Worm (Caenorhabditis elegans) whole organism, late embryonic: ENCODE data around the gene cpg-8.

ENCODE experiments used
- K02D7.2 ChIP-seq: sonication (generic microtip); optimal IDR thresholded peaks from 2 replicates; lab custom pipeline; 2017; ENCODE audit warnings: mild to moderate bottlenecking, missing genetic modification characterization, missing compliant biosample characterization
- K09A11.1 ChIP-seq: sonication (generic microtip); optimal IDR thresholded peaks from 2 replicates; lab custom pipeline; 2017; ENCODE audit warnings: antibody characterized with exemption, mild to moderate bottlenecking, missing genetic modification characterization, missing compliant biosample characterization; ENCODE audit not compliant: insufficient read depth
- T23F11.4 ChIP-seq: fragments of 200-800 bp; sonication (Bioruptor generic); optimal IDR thresholded peaks from 2 replicates; lab custom pipeline; 2018; ENCODE audit warnings: mild to moderate bottlenecking, missing genetic modification characterization, missing compliant biosample characterization
- Y22D7AL.16 ChIP-seq: sonication (generic microtip); optimal IDR thresholded peaks from 2 replicates; lab custom pipeline; 2016; ENCODE audit warnings: missing genetic modification characterization, missing compliant biosample characterization
- ahr-1 ChIP-seq: sonication (generic microtip); optimal IDR thresholded peaks from 2 replicates; lab custom pipeline; 2016; ENCODE audit warnings: missing genetic modification characterization, missing compliant biosample characterization
- ama-1 ChIP-seq: fragments of 150-350 bp; optimal IDR thresholded peaks from 2 replicates; lab custom pipeline; 2014
- ceh-14 ChIP-seq: sonication (generic microtip); optimal IDR thresholded peaks from 2 replicates; lab custom pipeline; 2016; ENCODE audit warnings: missing genotype, missing genetic modification characterization, missing compliant biosample characterization
- ceh-18 ChIP-seq: sonication (generic microtip); optimal IDR thresholded peaks from 2 replicates; lab custom pipeline; 2016; ENCODE audit warnings: missing genetic modification characterization, missing compliant biosample characterization
- ceh-22 ChIP-seq: sonication (generic microtip); optimal IDR thresholded peaks from 2 replicates; lab custom pipeline; 2017; ENCODE audit warnings: missing biosample characterization, missing genetic modification characterization
- ceh-48 ChIP-seq: sonication (generic microtip); optimal IDR thresholded peaks from 2 replicates; lab custom pipeline; 2016; ENCODE audit warnings: missing genetic modification characterization, inconsistent platforms, missing compliant biosample characterization
- che-1 ChIP-seq: sonication (generic microtip); optimal IDR thresholded peaks from 2 replicates; lab custom pipeline; 2016; ENCODE audit warnings: mild to moderate bottlenecking, missing genetic modification characterization, missing compliant biosample characterization
- dmd-4 ChIP-seq: sonication (generic microtip); optimal IDR thresholded peaks from 2 replicates; lab custom pipeline; 2016; ENCODE audit warnings: borderline replicate concordance, missing genetic modification characterization, missing compliant biosample characterization
- elt-4 ChIP-seq: sonication (generic microtip); optimal IDR thresholded peaks from 2 replicates; lab custom pipeline; 2016; ENCODE audit warnings: missing genetic modification characterization, missing compliant biosample characterization
- fax-1 ChIP-seq: sonication (generic microtip); optimal IDR thresholded peaks from 2 replicates; lab custom pipeline; 2016; ENCODE audit warnings: missing genotype, missing genetic modification characterization, missing compliant biosample characterization
- fkh-10 ChIP-seq: fragments of 150-350 bp; optimal IDR thresholded peaks from 2 replicates; lab custom pipeline; 2014; ENCODE audit warnings: missing biosample characterization, missing genetic modification reagents, missing genetic modification characterization
- hlh-15 ChIP-seq: sonication (generic microtip); optimal IDR thresholded peaks from 2 replicates; lab custom pipeline; 2016; ENCODE audit warnings: missing genetic modification characterization, missing compliant biosample characterization
- hlh-6 ChIP-seq: sonication (generic microtip); optimal IDR thresholded peaks from 2 replicates; lab custom pipeline; 2016; ENCODE audit warnings: missing genotype, missing genetic modification characterization, missing compliant biosample characterization
- lin-11 ChIP-seq: fragments of 200-800 bp; sonication (Bioruptor generic); optimal IDR thresholded peaks from 2 replicates; lab custom pipeline; 2018; ENCODE audit warnings: mild to moderate bottlenecking, missing genetic modification characterization, missing compliant biosample characterization
- mec-3 ChIP-seq: sonication (generic microtip); optimal IDR thresholded peaks from 2 replicates; lab custom pipeline; 2016; ENCODE audit warnings: borderline replicate concordance, missing genetic modification characterization, missing compliant biosample characterization
- nfya-1 ChIP-seq: sonication (generic microtip); optimal IDR thresholded peaks from 2 replicates; lab custom pipeline; 2017; ENCODE audit warnings: missing genetic modification characterization, mild to moderate bottlenecking, missing compliant biosample characterization, antibody characterized with exemption, moderate library complexity
- pag-3 ChIP-seq: sonication (generic microtip); optimal IDR thresholded peaks from 2 replicates; lab custom pipeline; 2016; ENCODE audit warnings: missing compliant biosample characterization, missing genetic modification characterization, borderline replicate concordance
- pax-1 ChIP-seq: fragments of 150-350 bp; optimal IDR thresholded peaks from 2 replicates; lab custom pipeline; 2014; ENCODE audit warnings: missing biosample characterization, missing genetic modification characterization
- pha-2 ChIP-seq: sonication (generic microtip); optimal IDR thresholded peaks from 2 replicates; lab custom pipeline; 2017; ENCODE audit warnings: mild to moderate bottlenecking, missing genetic modification characterization, missing compliant biosample characterization
- pha-4 ChIP-seq: fragments of 150-350 bp; optimal IDR thresholded peaks from 2 replicates; lab custom pipeline; 2018; ENCODE audit warnings: missing biosample characterization, missing genetic modification reagents, missing genetic modification characterization
- ref-2 ChIP-seq: sonication (generic microtip); optimal IDR thresholded peaks from 2 replicates; lab custom pipeline; 2016; ENCODE audit warnings: missing genetic modification characterization, missing compliant biosample characterization
- sdc-2 ChIP-seq: sonication (generic microtip); optimal IDR thresholded peaks from 2 replicates; lab custom pipeline; 2016; ENCODE audit warnings: missing genotype, missing genetic modification characterization, missing compliant biosample characterization
- sox-4 ChIP-seq: sonication (generic microtip); optimal IDR thresholded peaks from 2 replicates; lab custom pipeline; 2017; ENCODE audit warnings: mild to moderate bottlenecking, missing genetic modification characterization, inconsistent platforms, missing compliant biosample characterization
- tbx-7 ChIP-seq: sonication (generic microtip); optimal IDR thresholded peaks from 2 replicates; lab custom pipeline; 2016; ENCODE audit warnings: missing genotype, missing genetic modification characterization, missing compliant biosample characterization
- unc-3 ChIP-seq, 2 experiments: fragments of 200-800 bp in 1 of 2; sonication (Bioruptor generic) in 1 of 2; sonication (generic microtip) in 1 of 2; conservative IDR thresholded peaks in 1 of 2; optimal IDR thresholded peaks in 1 of 2; 2 replicates each; pipeline versions ENCODE4 v1.3.6 to Lab custom; 2016 to 2022; ENCODE audit warnings: missing compliant biosample characterization in 2 of 2, missing genetic modification characterization in 2 of 2, missing genetic modification reagents in 1 of 2
- unc-42 ChIP-seq: sonication (generic microtip); optimal IDR thresholded peaks from 2 replicates; lab custom pipeline; 2016; ENCODE audit warnings: missing genotype, missing genetic modification characterization, missing compliant biosample characterization
- unc-55 ChIP-seq: sonication (generic microtip); optimal IDR thresholded peaks from 2 replicates; lab custom pipeline; 2017; ENCODE audit warnings: missing biosample characterization, missing genetic modification reagents, missing genetic modification characterization
- unc-86 ChIP-seq: sonication (generic microtip); optimal IDR thresholded peaks from 2 replicates; lab custom pipeline; 2016; ENCODE audit warnings: missing genetic modification characterization, missing compliant biosample characterization
- zip-5 ChIP-seq: sonication (generic microtip); optimal IDR thresholded peaks from 2 replicates; lab custom pipeline; 2016; ENCODE audit warnings: missing genetic modification characterization, missing compliant biosample characterization
- ztf-16 ChIP-seq: sonication (generic microtip); optimal IDR thresholded peaks from 2 replicates; lab custom pipeline; 2017; ENCODE audit warnings: missing genetic modification characterization, missing compliant biosample characterization

cpg-8 gene

DNA sequence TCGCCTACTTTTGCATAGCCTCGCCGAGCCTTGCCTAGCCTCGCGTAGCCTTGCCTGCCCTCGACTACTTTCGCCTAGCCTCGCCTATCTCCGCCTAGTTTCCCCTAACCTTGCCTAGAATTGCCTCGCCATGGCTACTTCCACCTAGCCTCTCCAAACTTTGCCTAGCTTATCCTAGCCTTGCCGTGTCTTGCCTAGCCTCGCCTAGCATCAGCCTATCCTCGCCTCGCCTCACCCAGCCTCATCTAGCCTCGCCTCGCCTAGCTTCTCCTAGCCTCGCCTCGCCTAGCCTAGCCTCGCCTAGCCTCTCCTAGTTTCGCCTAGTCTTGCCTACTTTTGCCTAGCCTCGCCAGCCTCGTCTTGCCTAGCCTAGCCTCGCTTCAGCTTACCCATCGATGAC lies 25.2 kb downstream of the cpg-8 start:
- no peak for TF ChIP-seq zip-5 (tag; lab: Kevin White, UChicago)
- TF ChIP-seq pha-2 (tag; lab: Kevin White, UChicago), result no peak
- peak; percentile 43 for TF ChIP-seq hlh-6 (tag; lab: Kevin White, UChicago)
- no peak for TF ChIP-seq unc-3 (GFP tag; conservative IDR thresholded peaks at IDR 0.05; lab: Robert Waterston, UW)
- TF ChIP-seq unc-3 (tag; optimal IDR thresholded peaks at IDR 0.05; lab: Kevin White, UChicago), result no peak
- no peak for TF ChIP-seq Y22D7AL.16 (tag; lab: Kevin White, UChicago)
- no peak for TF ChIP-seq tbx-7
- TF ChIP-seq nfya-1 (tag; lab: Kevin White, UChicago), result no peak
- TF ChIP-seq hlh-15, result no peak
- peak; percentile 42 for TF ChIP-seq mec-3
- TF ChIP-seq unc-86 (tag; lab: Kevin White, UChicago), result no peak
- no peak for TF ChIP-seq ceh-22 (tag; lab: Kevin White, UChicago)
- TF ChIP-seq ceh-18, result no peak
- TF ChIP-seq ztf-16 (tag; lab: Kevin White, UChicago), result no peak
- no peak for TF ChIP-seq K02D7.2 (tag; lab: Kevin White, UChicago)
- no peak for TF ChIP-seq pag-3
- no peak for TF ChIP-seq unc-55 (GFP tag; lab: Kevin White, UChicago)
- TF ChIP-seq ahr-1, result no peak
- TF ChIP-seq elt-4 (tag; lab: Kevin White, UChicago), result peak; percentile 37

ce11 chrV:4665651-4666050 lies 26.6 kb downstream of the cpg-8 start, which contains the start of gene srx-73:
TSS of gene srx-73 (minus strand) at chrV:4665751.
- no peak for TF ChIP-seq unc-3 (GFP tag; conservative IDR thresholded peaks at IDR 0.05; lab: Robert Waterston, UW)
- no peak for TF ChIP-seq unc-3 (tag; optimal IDR thresholded peaks at IDR 0.05; lab: Kevin White, UChicago)
- TF ChIP-seq unc-42 (tag; lab: Kevin White, UChicago), result no peak
- no peak for TF ChIP-seq ceh-48 (tag; lab: Kevin White, UChicago)
- no peak for TF ChIP-seq unc-86 (tag; lab: Kevin White, UChicago)
- TF ChIP-seq ceh-14, result no peak
- TF ChIP-seq ztf-16 (tag; lab: Kevin White, UChicago), result no peak
- no peak for TF ChIP-seq pag-3
- no peak for TF ChIP-seq pha-4 (tag; lab: Kevin White, UChicago)
- TF ChIP-seq ama-1 (lab: Kevin White, UChicago), result no peak
- no peak for TF ChIP-seq ahr-1
- no peak for TF ChIP-seq unc-55 (GFP tag; lab: Kevin White, UChicago)
- TF ChIP-seq T23F11.4 (GFP tag; lab: Kevin White, UChicago), result no peak
- TF ChIP-seq pax-1 (tag; lab: Kevin White, UChicago), result no peak

ce11 chrV:4662400-4662799 lies 29.8 kb downstream of the cpg-8 start, which contains the start of gene srx-74:
TSS of gene srx-74 (minus strand) at chrV:4662500.
- no peak for TF ChIP-seq unc-42 (tag; lab: Kevin White, UChicago)
- TF ChIP-seq K09A11.1 (tag; lab: Kevin White, UChicago), result no peak

- no peak for TF ChIP-seq hlh-15
- no peak for TF ChIP-seq sdc-2
- TF ChIP-seq sox-4 (tag; lab: Kevin White, UChicago), result no peak
- TF ChIP-seq unc-86 (tag; lab: Kevin White, UChicago), result no peak
- TF ChIP-seq dmd-4 (tag; lab: Kevin White, UChicago), result no peak
- TF ChIP-seq ceh-14, result no peak
- no peak for TF ChIP-seq ref-2 (tag; lab: Kevin White, UChicago)
- no peak for TF ChIP-seq lin-11 (tag; lab: Kevin White, UChicago)
- TF ChIP-seq fkh-10, result no peak
- TF ChIP-seq K02D7.2 (tag; lab: Kevin White, UChicago), result no peak
- TF ChIP-seq ama-1 (lab: Kevin White, UChicago), result no peak
- TF ChIP-seq fax-1, result no peak
- TF ChIP-seq che-1 (tag; lab: Kevin White, UChicago), result no peak
Observed at ce11 chrV:4655175-4655574, 37.1 kb downstream of the cpg-8 start, which contains the start of gene F41F3.9. TSS of gene F41F3.9 (plus strand) at chrV:4655475.
